Fruit fly (Drosophila melanogaster) whole organism, embryonic: ENCODE data around the gene Fer3.

Source experiments
- ATbp ChIP-seq: fragments of 200-800 bp; sonication (Bioruptor generic); optimal IDR thresholded peaks from 2 replicates; lab custom pipeline; 2017; ENCODE audit warnings: missing biosample characterization, mild to moderate bottlenecking, missing genetic modification characterization, missing genetic modification reagents
- B-H1 ChIP-seq: fragments of 200-800 bp; sonication (Bioruptor generic); IDR thresholded peaks from 3 replicates; pipeline ENCODE4 v1.3.6; 2022; ENCODE audit warnings: missing biosample characterization, missing genetic modification characterization
- Bgb ChIP-seq: fragments of 200-800 bp; sonication (Bioruptor generic); IDR thresholded peaks from 2 replicates; pipeline ENCODE4 v1.3.6; 2022; ENCODE audit warnings: missing biosample characterization, missing genetic modification characterization; ENCODE audit not compliant: partially characterized antibody
- CG10147 ChIP-seq: fragments of 200-800 bp; sonication (Bioruptor generic); optimal IDR thresholded peaks from 2 replicates; lab custom pipeline; 2019; ENCODE audit warnings: missing biosample characterization, mild to moderate bottlenecking, missing genetic modification characterization, moderate library complexity
- CG10366 ChIP-seq: fragments of 200-800 bp; sonication (Bioruptor generic); IDR thresholded peaks from 2 replicates; pipeline ENCODE4 v1.3.6; 2022; ENCODE audit warnings: missing biosample characterization, missing genetic modification characterization
- CG11456 ChIP-seq: fragments of 200-800 bp; sonication (Bioruptor generic); IDR thresholded peaks from 3 replicates; pipeline ENCODE4 v1.3.6; 2022; ENCODE audit warnings: missing biosample characterization, missing genetic modification characterization
- CG13424 ChIP-seq: fragments of 200-800 bp; sonication (Bioruptor generic); optimal IDR thresholded peaks from 2 replicates; lab custom pipeline; 2019; ENCODE audit warnings: missing biosample characterization, mild to moderate bottlenecking, missing genetic modification characterization, moderate library complexity
- CG13775 ChIP-seq: fragments of 200-800 bp; sonication (Bioruptor generic); optimal IDR thresholded peaks from 3 replicates; lab custom pipeline; 2017; ENCODE audit warnings: missing biosample characterization, mild to moderate bottlenecking, missing genetic modification characterization
- CG15269 ChIP-seq: fragments of 200-800 bp; sonication (Bioruptor generic); optimal IDR thresholded peaks from 2 replicates; lab custom pipeline; 2018; ENCODE audit warnings: missing biosample characterization, mild to moderate bottlenecking, missing genetic modification characterization, moderate library complexity
- CG15696 ChIP-seq: fragments of 200-800 bp; sonication (Bioruptor generic); optimal IDR thresholded peaks from 2 replicates; lab custom pipeline; 2019; ENCODE audit warnings: missing biosample characterization, mild to moderate bottlenecking, missing genetic modification characterization, moderate library complexity
- CG16863 ChIP-seq: fragments of 200-800 bp; sonication (Bioruptor generic); optimal IDR thresholded peaks from 3 replicates; lab custom pipeline; 2016; ENCODE audit warnings: missing biosample characterization, missing genetic modification characterization
- CG2202 ChIP-seq: fragments of 200-800 bp; sonication (Bioruptor generic); optimal IDR thresholded peaks from 2 replicates; lab custom pipeline; 2018; ENCODE audit warnings: missing biosample characterization, mild to moderate bottlenecking, missing genetic modification characterization
- CG2678 ChIP-seq: fragments of 200-800 bp; sonication (Bioruptor generic); optimal IDR thresholded peaks from 3 replicates; lab custom pipeline; 2019; ENCODE audit warnings: missing biosample characterization, mild to moderate bottlenecking, missing genetic modification characterization, moderate library complexity
- CG4820 ChIP-seq: fragments of 200-800 bp; sonication (Bioruptor generic); optimal IDR thresholded peaks from 3 replicates; lab custom pipeline; 2016; ENCODE audit warnings: missing biosample characterization, missing genetic modification characterization
- CG7271 ChIP-seq: fragments of 200-800 bp; sonication (Bioruptor generic); optimal IDR thresholded peaks from 2 replicates; lab custom pipeline; 2018; ENCODE audit warnings: missing biosample characterization, mild to moderate bottlenecking, missing genetic modification characterization, moderate library complexity
- CHES-1-like ChIP-seq: fragments of 200-800 bp; sonication (Bioruptor generic); optimal IDR thresholded peaks from 2 replicates; lab custom pipeline; 2016; ENCODE audit warnings: missing biosample characterization, missing genetic modification characterization
- Camta ChIP-seq: fragments of 200-800 bp; sonication (Bioruptor generic); optimal IDR thresholded peaks from 2 replicates; lab custom pipeline; 2016; ENCODE audit warnings: missing biosample characterization, missing genetic modification characterization
- Ets97D ChIP-seq: fragments of 200-800 bp; sonication (Bioruptor generic); optimal IDR thresholded peaks from 3 replicates; lab custom pipeline; 2016; ENCODE audit warnings: missing biosample characterization, missing genetic modification characterization
- Fer1 ChIP-seq: fragments of 200-800 bp; sonication (Bioruptor generic); optimal IDR thresholded peaks from 2 replicates; lab custom pipeline; 2017; ENCODE audit warnings: missing biosample characterization, mild to moderate bottlenecking, missing genetic modification characterization
- Fer3 ChIP-seq: fragments of 200-800 bp; sonication (Bioruptor generic); optimal IDR thresholded peaks from 2 replicates; lab custom pipeline; 2018; ENCODE audit warnings: missing biosample characterization, mild to moderate bottlenecking, missing genetic modification characterization, moderate library complexity
- Hmx ChIP-seq: fragments of 200-800 bp; sonication (Bioruptor generic); optimal IDR thresholded peaks from 2 replicates; lab custom pipeline; 2016; ENCODE audit warnings: missing biosample characterization, missing genetic modification characterization
- MBD-R2 ChIP-seq: fragments of 200-800 bp; sonication (Bioruptor generic); IDR thresholded peaks from 2 replicates; pipeline ENCODE4 v1.3.6; 2022; ENCODE audit warnings: missing biosample characterization, missing genetic modification characterization
- Mad ChIP-seq: fragments of 200-800 bp; sonication (Bioruptor generic); optimal IDR thresholded peaks from 2 replicates; lab custom pipeline; 2016; ENCODE audit warnings: missing biosample characterization, missing genetic modification characterization
- Opbp ChIP-seq: fragments of 200-800 bp; sonication (Bioruptor generic); IDR thresholded peaks from 3 replicates; pipeline ENCODE4 v1.3.6; 2022; ENCODE audit warnings: missing biosample characterization, missing genetic modification characterization; ENCODE audit not compliant: partially characterized antibody
- Spps ChIP-seq: fragments of 200-800 bp; sonication (Bioruptor generic); optimal IDR thresholded peaks from 2 replicates; lab custom pipeline; 2018; ENCODE audit warnings: missing biosample characterization, mild to moderate bottlenecking, missing genetic modification characterization
- ab ChIP-seq: fragments of 200-800 bp; sonication (Bioruptor generic); optimal IDR thresholded peaks from 2 replicates; lab custom pipeline; 2016; ENCODE audit warnings: missing biosample characterization, missing genetic modification characterization
- abd-A ChIP-seq: fragments of 200-800 bp; sonication (Bioruptor generic); optimal IDR thresholded peaks from 3 replicates; lab custom pipeline; 2019; ENCODE audit warnings: missing biosample characterization, mild to moderate bottlenecking, missing genetic modification characterization, moderate library complexity
- bab2 ChIP-seq: fragments of 200-800 bp; sonication (Bioruptor generic); optimal IDR thresholded peaks from 2 replicates; lab custom pipeline; 2016; ENCODE audit warnings: missing biosample characterization, missing genetic modification characterization
- bcd ChIP-seq: fragments of 200-800 bp; sonication (Bioruptor generic); optimal IDR thresholded peaks from 2 replicates; lab custom pipeline; 2017; ENCODE audit warnings: missing biosample characterization, mild to moderate bottlenecking, missing genetic modification characterization
- cas ChIP-seq: fragments of 200-800 bp; sonication (Bioruptor generic); IDR thresholded peaks from 2 replicates; pipeline ENCODE4 v1.3.6; 2022; ENCODE audit warnings: missing biosample characterization, missing genetic modification characterization
- chif ChIP-seq, 2 experiments: fragments of 200-800 bp; sonication (Bioruptor generic); optimal IDR thresholded peaks; 3 replicates each; lab custom pipeline; 2016; ENCODE audit warnings: missing biosample characterization in 2 of 2, missing genetic modification characterization in 2 of 2
- chinmo ChIP-seq: fragments of 200-800 bp; sonication (Bioruptor generic); IDR thresholded peaks from 4 replicates; pipeline ENCODE4 v1.3.6; 2022; ENCODE audit warnings: missing biosample characterization, missing genetic modification characterization; ENCODE audit not compliant: partially characterized antibody
- chm ChIP-seq: fragments of 200-800 bp; sonication (Bioruptor generic); IDR thresholded peaks from 2 replicates; pipeline ENCODE4 v1.3.6; 2022; ENCODE audit warnings: missing biosample characterization, missing genetic modification characterization
- chn ChIP-seq: fragments of 200-800 bp; sonication (Bioruptor generic); optimal IDR thresholded peaks from 2 replicates; lab custom pipeline; 2016; ENCODE audit warnings: missing biosample characterization, missing genetic modification characterization
- disco-r ChIP-seq: fragments of 200-800 bp; sonication (Bioruptor generic); optimal IDR thresholded peaks from 2 replicates; lab custom pipeline; 2016; ENCODE audit warnings: missing biosample characterization, missing genetic modification characterization
- gt ChIP-seq: fragments of 200-800 bp; sonication (Bioruptor generic); IDR thresholded peaks from 2 replicates; pipeline ENCODE4 v1.3.6; 2022; ENCODE audit warnings: missing biosample characterization, missing genetic modification characterization
- ham ChIP-seq: fragments of 200-800 bp; sonication (Bioruptor generic); IDR thresholded peaks from 2 replicates; pipeline ENCODE4 v1.3.6; 2022; ENCODE audit warnings: missing biosample characterization, missing genetic modification characterization
- hkb ChIP-seq, 2 experiments: fragments of 200-800 bp in 1 of 2; fragments of >200 bp in 1 of 2; sonication (Bioruptor generic) in 1 of 2; IDR thresholded peaks in 1 of 2; optimal IDR thresholded peaks in 1 of 2; 2 replicates each; pipeline versions ENCODE4 v1.3.6 to Lab custom; 2017 to 2022; ENCODE audit warnings: missing biosample characterization in 1 of 2, missing genetic modification characterization in 1 of 2
- kay ChIP-seq: fragments of 200-800 bp; sonication (Bioruptor generic); optimal IDR thresholded peaks from 2 replicates; lab custom pipeline; 2016; ENCODE audit warnings: missing biosample characterization, missing genetic modification characterization
- ken ChIP-seq: fragments of 200-800 bp; sonication (Bioruptor generic); IDR thresholded peaks from 3 replicates; pipeline ENCODE4 v1.3.6; 2022; ENCODE audit warnings: missing biosample characterization, missing genetic modification characterization
- kni ChIP-seq: fragments of 200-800 bp; sonication (Bioruptor generic); optimal IDR thresholded peaks from 3 replicates; lab custom pipeline; 2017; ENCODE audit warnings: mild to moderate bottlenecking, missing biosample characterization, missing genetic modification reagents, missing genetic modification characterization
- nerfin-2 ChIP-seq: fragments of 200-800 bp; sonication (Bioruptor generic); IDR thresholded peaks from 2 replicates; pipeline ENCODE4 v1.3.6; 2022; ENCODE audit warnings: missing biosample characterization, missing genetic modification characterization; ENCODE audit not compliant: partially characterized antibody
- odd ChIP-seq: fragments of 200-800 bp; sonication (Bioruptor generic); optimal IDR thresholded peaks from 2 replicates; lab custom pipeline; 2017; ENCODE audit warnings: missing biosample characterization, mild to moderate bottlenecking, missing genetic modification characterization
- pros ChIP-seq: fragments of 200-800 bp; sonication (Bioruptor generic); optimal IDR thresholded peaks from 3 replicates; lab custom pipeline; 2019; ENCODE audit warnings: missing biosample characterization, mild to moderate bottlenecking, missing genetic modification characterization, moderate library complexity
- sens-2 ChIP-seq: fragments of 200-800 bp; sonication (Bioruptor generic); IDR thresholded peaks from 2 replicates; pipeline ENCODE4 v1.3.6; 2022; ENCODE audit warnings: missing biosample characterization, missing genetic modification characterization
- sug ChIP-seq: fragments of 200-800 bp; optimal IDR thresholded peaks from 2 replicates; lab custom pipeline; 2019; ENCODE audit warnings: missing biosample characterization, mild to moderate bottlenecking, missing genetic modification characterization, moderate library complexity
- twi ChIP-seq: fragments of 200-800 bp; optimal IDR thresholded peaks from 2 replicates; lab custom pipeline; 2019; ENCODE audit warnings: missing biosample characterization, mild to moderate bottlenecking, missing genetic modification characterization, moderate library complexity

The Fer3 gene

DNA sequence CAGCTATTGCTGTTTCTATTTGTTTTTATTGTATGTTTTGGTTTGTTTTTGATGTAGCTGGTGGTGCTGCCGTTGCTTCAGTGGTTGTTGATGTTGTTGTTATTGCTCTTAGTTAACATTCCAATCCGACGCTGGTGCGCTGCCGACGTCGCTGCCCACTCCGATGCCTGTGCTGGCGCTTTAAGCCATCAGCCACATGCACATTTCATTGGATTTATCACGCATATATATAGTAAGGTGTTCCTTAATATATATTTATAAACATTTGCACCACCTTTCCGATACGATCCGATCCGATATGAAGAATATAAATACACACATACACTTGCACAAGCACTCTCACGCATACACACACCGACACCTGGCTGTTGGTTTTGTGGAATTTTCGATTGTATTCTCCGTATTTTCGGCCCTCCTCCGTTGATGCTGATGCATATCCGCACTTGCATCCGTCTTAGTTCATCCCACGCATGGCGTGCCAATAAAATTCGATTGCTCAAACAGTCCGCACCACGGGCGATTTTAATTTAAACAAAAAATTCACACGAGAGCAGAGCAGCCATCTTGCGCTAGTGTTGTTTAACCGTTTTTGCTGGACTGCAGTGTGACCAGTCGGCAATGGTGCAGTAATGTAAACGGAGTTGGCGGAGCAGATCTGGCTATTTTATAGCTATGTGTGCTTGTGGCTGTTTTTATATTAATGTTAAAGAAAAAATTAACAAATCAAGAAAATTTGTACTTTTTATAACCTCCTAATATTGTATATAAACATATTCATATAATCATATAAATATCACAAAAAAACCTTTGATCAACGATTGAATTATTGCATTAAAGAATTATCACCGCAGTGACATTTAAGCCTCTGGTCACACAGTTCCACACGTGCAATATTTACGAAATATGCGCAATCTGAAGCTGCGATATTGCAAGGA lies 43.7 kb downstream of the Fer3 start, which contains the start of the genes Csk and Elp1 (continued):
- 0 out of 4 replicates have a peak, but pooled peaks have one; percentile 30 for TF ChIP-seq chinmo (GFP tag; lab: Robert Waterston, UW)
- no peak for TF ChIP-seq nerfin-2 (GFP tag; lab: Robert Waterston, UW)
- no peak for TF ChIP-seq gt (GFP tag; lab: Robert Waterston, UW)
- peak; percentile 30; the same call in 1 of the 2 replicates for TF ChIP-seq Bgb
- peak; percentile 81 for TF ChIP-seq Ets97D (GFP tag; lab: Kevin White, UChicago)
- peak; percentile 44 for TF ChIP-seq CG15269 (tag; lab: Kevin White, UChicago)
- TF ChIP-seq CG2678: peak; percentile 64
- peak; percentile 22 for TF ChIP-seq bab2 (GFP tag; lab: Kevin White, UChicago)
- peak; percentile 60 for TF ChIP-seq Fer1 (GFP tag; lab: Kevin White, UChicago)
- no peak for TF ChIP-seq B-H1 (GFP tag; lab: Robert Waterston, UW)
- peak; percentile 52 for TF ChIP-seq MBD-R2 (GFP tag; lab: Robert Waterston, UW)
- TF ChIP-seq CG13424 (tag; lab: Kevin White, UChicago): peak; percentile 70
- peak; percentile 58; the same call in 1 of the 3 replicates for TF ChIP-seq ken (GFP tag; lab: Robert Waterston, UW)
- peak; percentile 39 for TF ChIP-seq kni (GFP tag; lab: Kevin White, UChicago)
- peak; percentile 8 for TF ChIP-seq Spps
- TF ChIP-seq CG10366 (GFP tag; lab: Robert Waterston, UW): peak; percentile 33; the same call in 1 of the 2 replicates
- TF ChIP-seq CHES-1-like (GFP tag; lab: Kevin White, UChicago): peak; percentile 36
- TF ChIP-seq Mad (GFP tag; lab: Kevin White, UChicago): peak; percentile 41
- TF ChIP-seq CG2202 (tag; lab: Kevin White, UChicago): no peak
- no peak for TF ChIP-seq pros
- no peak for TF ChIP-seq ATbp (GFP tag; lab: Kevin White, UChicago)
- peak; percentile 23 for TF ChIP-seq ab
- TF ChIP-seq cas (GFP tag; lab: Robert Waterston, UW): no peak
- TF ChIP-seq CG13775 (GFP tag; lab: Kevin White, UChicago): peak; percentile 68
- peak; percentile 38 for TF ChIP-seq kay (GFP tag; lab: Kevin White, UChicago)
- peak; percentile 73 for TF ChIP-seq twi (tag; lab: Kevin White, UChicago)
- 0 out of 3 replicates have a peak, but pooled peaks have one; percentile 12 for TF ChIP-seq Opbp
- TF ChIP-seq CG7271 (tag; lab: Kevin White, UChicago): no peak
- peak; percentile 68 for TF ChIP-seq CG15696
- TF ChIP-seq Camta (GFP tag; lab: Kevin White, UChicago): no peak
- no peak for TF ChIP-seq odd (GFP tag; lab: Kevin White, UChicago)
- TF ChIP-seq disco-r (GFP tag; lab: Kevin White, UChicago): no peak
- TF ChIP-seq ham (GFP tag; lab: Robert Waterston, UW): no peak
- TF ChIP-seq Fer3 (tag; lab: Kevin White, UChicago): peak; percentile 59
- no peak for TF ChIP-seq CG16863
- TF ChIP-seq sens-2 (GFP tag; lab: Robert Waterston, UW): no peak
- peak; percentile 64 for TF ChIP-seq hkb (optimal IDR thresholded peaks at IDR 0.05; lab: Kevin White, UChicago)
- TF ChIP-seq hkb (GFP tag; IDR thresholded peaks at IDR 0.05; lab: Robert Waterston, UW): no peak
- TF ChIP-seq CG10147 (GFP tag; lab: Kevin White, UChicago): peak; percentile 52
- no peak for TF ChIP-seq Hmx (GFP tag; lab: Kevin White, UChicago)
- TF ChIP-seq chm (GFP tag; lab: Robert Waterston, UW): peak; percentile 18; the same call in 1 of the 2 replicates
- TF ChIP-seq chn: peak; percentile 5
- 0 out of 3 replicates have a peak, but pooled peaks have one; percentile 54 for TF ChIP-seq CG11456 (GFP tag; lab: Robert Waterston, UW)
- TF ChIP-seq abd-A (tag; lab: Kevin White, UChicago): peak; percentile 25
- peak; percentile 80 for TF ChIP-seq sug
- peak; percentile 66 for TF ChIP-seq bcd (GFP tag; lab: Kevin White, UChicago)
- no peak for TF ChIP-seq chif (GFP tag; optimal IDR thresholded peaks at IDR 0.05; lab: Kevin White, UChicago)
- peak; percentile 55 for TF ChIP-seq CG4820 (GFP tag; lab: Kevin White, UChicago)
